Worm (Caenorhabditis elegans) whole organism, L3 larva: ENCODE data around the gene arl-8.

Source experiments
- R02D3.7 ChIP-seq: fragments of 150-350 bp; optimal IDR thresholded peaks from 2 replicates; lab custom pipeline; 2014; ENCODE audit warnings: missing biosample characterization, missing genetic modification characterization
- ZK546.5 ChIP-seq: sonication (generic microtip); optimal IDR thresholded peaks from 2 replicates; lab custom pipeline; 2017; ENCODE audit warnings: missing biosample characterization, missing genetic modification characterization
- aly-2 ChIP-seq: fragments of 150-350 bp; optimal IDR thresholded peaks from 2 replicates; lab custom pipeline; 2014; ENCODE audit warnings: missing biosample characterization, missing genetic modification characterization
- ama-1 ChIP-seq: fragments of 150-350 bp; optimal IDR thresholded peaks from 2 replicates; lab custom pipeline; 2018
- ceh-28 ChIP-seq: fragments of 150-350 bp; optimal IDR thresholded peaks from 2 replicates; lab custom pipeline; 2014; ENCODE audit warnings: missing biosample characterization, missing genetic modification reagents, missing genetic modification characterization
- ceh-82 ChIP-seq: fragments of 150-350 bp; optimal IDR thresholded peaks from 2 replicates; lab custom pipeline; 2014; ENCODE audit warnings: missing biosample characterization, missing genetic modification characterization
- ceh-9 ChIP-seq: sonication (generic microtip); optimal IDR thresholded peaks from 2 replicates; lab custom pipeline; 2018; ENCODE audit warnings: missing biosample characterization, missing genetic modification characterization
- egl-27 ChIP-seq: sonication (generic microtip); optimal IDR thresholded peaks from 4 replicates; lab custom pipeline; 2017; ENCODE audit warnings: missing biosample characterization, missing genetic modification reagents, missing genetic modification characterization
- egl-5 ChIP-seq: fragments of 150-350 bp; optimal IDR thresholded peaks from 2 replicates; lab custom pipeline; 2017; ENCODE audit warnings: missing biosample characterization, missing genetic modification reagents, missing genetic modification characterization, inconsistent platforms
- elt-2 ChIP-seq: sonication (generic microtip); optimal IDR thresholded peaks from 2 replicates; lab custom pipeline; 2016; ENCODE audit warnings: missing genetic modification reagents, mild to moderate bottlenecking, missing genetic modification characterization, missing compliant biosample characterization
- elt-3 ChIP-seq, 3 experiments: fragments of 150-350 bp in 1 of 3; sonication (generic microtip) in 2 of 3; optimal IDR thresholded peaks; 2 replicates in 2 of 3; 4 replicates in 1 of 3; lab custom pipeline; 2014 to 2017; ENCODE audit warnings: missing biosample characterization in 3 of 3, missing genetic modification characterization in 3 of 3
- eor-1 ChIP-seq, 2 experiments: fragments of 150-350 bp; optimal IDR thresholded peaks; 2 replicates each; lab custom pipeline; 2014 to 2018; ENCODE audit warnings: missing biosample characterization in 2 of 2, missing genetic modification characterization in 2 of 2
- fkh-10 ChIP-seq: sonication (generic microtip); optimal IDR thresholded peaks from 2 replicates; lab custom pipeline; 2017; ENCODE audit warnings: missing biosample characterization, missing genetic modification reagents, missing genetic modification characterization
- fkh-2 ChIP-seq: fragments of 150-350 bp; optimal IDR thresholded peaks from 2 replicates; lab custom pipeline; 2014; ENCODE audit warnings: missing biosample characterization, missing genetic modification reagents, missing genetic modification characterization
- fos-1 ChIP-seq: fragments of 150-350 bp; optimal IDR thresholded peaks from 2 replicates; lab custom pipeline; 2014; ENCODE audit warnings: missing biosample characterization, missing genetic modification characterization
- hmg-11 ChIP-seq: sonication (generic microtip); optimal IDR thresholded peaks from 2 replicates; lab custom pipeline; 2016; ENCODE audit warnings: missing genetic modification characterization, missing compliant biosample characterization
- lin-39 ChIP-seq: fragments of 150-350 bp; optimal IDR thresholded peaks from 2 replicates; lab custom pipeline; 2018; ENCODE audit warnings: missing biosample characterization, missing genetic modification reagents, missing genetic modification characterization
- lsy-12 ChIP-seq: sonication (generic microtip); optimal IDR thresholded peaks from 2 replicates; lab custom pipeline; 2016; ENCODE audit warnings: mild to moderate bottlenecking, missing genetic modification characterization, missing compliant biosample characterization
- mdl-1 ChIP-seq: fragments of 150-350 bp; optimal IDR thresholded peaks from 2 replicates; lab custom pipeline; 2014; ENCODE audit warnings: missing biosample characterization, missing genetic modification characterization
- mml-1 ChIP-seq: fragments of 150-350 bp; sonication (generic microtip); optimal IDR thresholded peaks from 3 replicates; lab custom pipeline; 2014; ENCODE audit warnings: missing biosample characterization, missing genetic modification characterization
- nfya-1 ChIP-seq: sonication (generic microtip); optimal IDR thresholded peaks from 2 replicates; lab custom pipeline; 2017; ENCODE audit warnings: missing genetic modification characterization, mild to moderate bottlenecking, missing compliant biosample characterization, antibody characterized with exemption, moderate library complexity; ENCODE audit not compliant: insufficient read depth
- nhr-11 ChIP-seq: fragments of 150-350 bp; optimal IDR thresholded peaks from 2 replicates; lab custom pipeline; 2014; ENCODE audit warnings: missing biosample characterization, missing genetic modification characterization
- nhr-23 ChIP-seq: fragments of 150-350 bp; optimal IDR thresholded peaks from 2 replicates; lab custom pipeline; 2014; ENCODE audit warnings: missing biosample characterization, missing genetic modification reagents, missing genetic modification characterization
- nhr-237 ChIP-seq: fragments of 150-350 bp; optimal IDR thresholded peaks from 2 replicates; lab custom pipeline; 2014; ENCODE audit warnings: missing biosample characterization, missing genetic modification characterization
- nhr-28 ChIP-seq: fragments of 150-350 bp; optimal IDR thresholded peaks from 2 replicates; lab custom pipeline; 2014; ENCODE audit warnings: missing biosample characterization, missing genetic modification characterization
- nhr-43 ChIP-seq: sonication (generic microtip); optimal IDR thresholded peaks from 2 replicates; lab custom pipeline; 2016; ENCODE audit warnings: mild to moderate bottlenecking, missing genetic modification characterization, missing compliant biosample characterization; ENCODE audit not compliant: poor library complexity, severe bottlenecking
- nhr-67 ChIP-seq: fragments of 150-350 bp; optimal IDR thresholded peaks from 2 replicates; lab custom pipeline; 2014; ENCODE audit warnings: missing biosample characterization, missing genetic modification characterization
- nhr-76 ChIP-seq: fragments of 150-350 bp; sonication (generic microtip); optimal IDR thresholded peaks from 5 replicates; lab custom pipeline; 2014; ENCODE audit warnings: missing biosample characterization, missing genetic modification characterization
- pha-4 ChIP-seq: fragments of 150-350 bp; optimal IDR thresholded peaks from 2 replicates; lab custom pipeline; 2014; ENCODE audit warnings: missing biosample characterization, missing genetic modification reagents, missing genetic modification characterization
- pqm-1 ChIP-seq: fragments of 150-350 bp; optimal IDR thresholded peaks from 2 replicates; lab custom pipeline; 2017; ENCODE audit warnings: missing biosample characterization, missing genetic modification characterization, inconsistent platforms
- sea-2 ChIP-seq: fragments of 150-350 bp; sonication (generic microtip); optimal IDR thresholded peaks from 4 replicates; lab custom pipeline; 2014; ENCODE audit warnings: missing biosample characterization, missing genetic modification reagents, missing genetic modification characterization
- skn-1 ChIP-seq: fragments of 150-350 bp; optimal IDR thresholded peaks from 2 replicates; lab custom pipeline; 2014; ENCODE audit warnings: missing biosample characterization, missing genetic modification characterization
- snpc-4 ChIP-seq: fragments of 150-350 bp; optimal IDR thresholded peaks from 2 replicates; lab custom pipeline; 2014; ENCODE audit warnings: missing biosample characterization, missing genetic modification characterization
- tbx-2 ChIP-seq: sonication (generic microtip); optimal IDR thresholded peaks from 2 replicates; lab custom pipeline; 2016; ENCODE audit warnings: mild to moderate bottlenecking, missing genetic modification characterization, missing compliant biosample characterization
- unc-62 ChIP-seq: fragments of 150-350 bp; sonication (generic microtip); optimal IDR thresholded peaks from 4 replicates; lab custom pipeline; 2014; ENCODE audit warnings: missing biosample characterization, missing genetic modification reagents, missing genetic modification characterization
- zag-1 ChIP-seq: fragments of 150-350 bp; optimal IDR thresholded peaks from 2 replicates; lab custom pipeline; 2014; ENCODE audit warnings: missing biosample characterization, missing genetic modification characterization
- ztf-11 ChIP-seq: fragments of 150-350 bp; optimal IDR thresholded peaks from 2 replicates; lab custom pipeline; 2014; ENCODE audit warnings: missing biosample characterization, missing genetic modification characterization
- ztf-4 ChIP-seq: fragments of 150-350 bp; optimal IDR thresholded peaks from 2 replicates; lab custom pipeline; 2014; ENCODE audit warnings: missing biosample characterization, missing genetic modification characterization

Gene arl-8

ce11 chrIV:14824878-14825352 is 27.0 kb downstream of the arl-8 start, which contains the start of gene sec-61.A (continued):
- no peak for TF ChIP-seq ztf-11 (tag; lab: Kevin White, UChicago)
- peak; percentile 32 for TF ChIP-seq fkh-10
- TF ChIP-seq elt-3 (tag; optimal IDR thresholded peaks at IDR 0.05; lab: Kevin White, UChicago) = peak in 1 of 3 experiments; percentile 64
- TF ChIP-seq ceh-28 (tag; lab: Kevin White, UChicago) = peak; percentile 41
- no peak for TF ChIP-seq eor-1 (tag; optimal IDR thresholded peaks at IDR 0.05; lab: Kevin White, UChicago)
- no peak for TF ChIP-seq nhr-28 (tag; lab: Kevin White, UChicago)
- TF ChIP-seq aly-2 (tag; lab: Kevin White, UChicago) = no peak
- TF ChIP-seq nhr-11 (tag; lab: Kevin White, UChicago) = no peak
- TF ChIP-seq hmg-11 = peak; percentile 88
- no peak for TF ChIP-seq nhr-76
- TF ChIP-seq mdl-1 (tag; lab: Kevin White, UChicago) = peak; percentile 21
- TF ChIP-seq sea-2 (GFP tag; lab: Kevin White, UChicago) = no peak
- TF ChIP-seq fkh-2 (tag; lab: Kevin White, UChicago) = no peak

ce11 chrIV:14825379-14825778 is 27.4 kb downstream of the arl-8 start, which contains the start of gene rps-18:
rps-18 (plus strand) TSS chrIV:14825679.
- TF ChIP-seq pqm-1 (tag; lab: Kevin White, UChicago) (no peak), ceh-9 (no peak), snpc-4 (no peak), unc-62 (GFP tag; lab: Kevin White, UChicago) (no peak), nhr-43 (no peak), ztf-11 (tag; lab: Kevin White, UChicago) (no peak), pha-4 (no peak), fkh-10 (no peak), R02D3.7 (tag; lab: Kevin White, UChicago) (no peak), mml-1 (tag; lab: Kevin White, UChicago) (no peak), ceh-28 (tag; lab: Kevin White, UChicago) (no peak), zag-1 (tag; lab: Kevin White, UChicago) (no peak), nhr-76 (no peak), elt-2 (tag; lab: Kevin White, UChicago) (no peak), nfya-1 (tag; lab: Kevin White, UChicago) (no peak), nhr-23 (tag; lab: Kevin White, UChicago) (no peak), mdl-1 (tag; lab: Kevin White, UChicago) (no peak), lsy-12 (tag; lab: Kevin White, UChicago) (no peak)

ce11 chrIV:14826151-14826757 is 28.3 kb downstream of the arl-8 start:
- TF ChIP-seq fkh-2 (tag; lab: Kevin White, UChicago) (no peak), ama-1 (lab: Kevin White, UChicago) (no peak), nfya-1 (tag; lab: Kevin White, UChicago) (no peak), unc-62 (GFP tag; lab: Kevin White, UChicago) (no peak), skn-1 (tag; lab: Kevin White, UChicago) (no peak), nhr-67 (tag; lab: Kevin White, UChicago) (no peak), nhr-11 (tag; lab: Kevin White, UChicago) (no peak), mml-1 (tag; lab: Kevin White, UChicago) (no peak), mdl-1 (tag; lab: Kevin White, UChicago) (no peak), pqm-1 (tag; lab: Kevin White, UChicago) (no peak), tbx-2 (tag; lab: Kevin White, UChicago) (no peak), egl-5 (tag; lab: Kevin White, UChicago) (no peak), snpc-4 (no peak)

ce11 chrIV:14828218-14828617 is 30.3 kb downstream of the arl-8 start:
- TF ChIP-seq elt-2 (tag; lab: Kevin White, UChicago) (no peak), lin-39 (tag; lab: Kevin White, UChicago) (no peak)

- no peak for TF ChIP-seq fkh-10
- no peak for TF ChIP-seq R02D3.7 (tag; lab: Kevin White, UChicago)
- TF ChIP-seq nhr-28 (tag; lab: Kevin White, UChicago) = no peak
- no peak for TF ChIP-seq ceh-9
- TF ChIP-seq nhr-43 = no peak
- no peak for TF ChIP-seq fkh-2 (tag; lab: Kevin White, UChicago)
- no peak for TF ChIP-seq pqm-1 (tag; lab: Kevin White, UChicago)
- TF ChIP-seq nhr-237 (tag; lab: Kevin White, UChicago) = no peak
- TF ChIP-seq egl-5 (tag; lab: Kevin White, UChicago) = no peak
- TF ChIP-seq fos-1 = no peak
- no peak for TF ChIP-seq ztf-4 (tag; lab: Kevin White, UChicago)
- no peak for TF ChIP-seq tbx-2 (tag; lab: Kevin White, UChicago)
- no peak for TF ChIP-seq nhr-76
- no peak for TF ChIP-seq ztf-11 (tag; lab: Kevin White, UChicago)
- TF ChIP-seq ZK546.5 = no peak
- no peak for TF ChIP-seq lin-39 (tag; lab: Kevin White, UChicago)
- no peak for TF ChIP-seq ceh-82 (tag; lab: Kevin White, UChicago)
- no peak for TF ChIP-seq egl-27
- TF ChIP-seq, all 47 proteins: peak for 0
Observed at ce11 chrIV:14829026-14829425, 31.1 kb downstream of the arl-8 start, which contains the start of gene hhat-2. hhat-2 (minus strand) TSS chrIV:14829126.
